Fruit fly (Drosophila melanogaster): ENCODE results near the gene Dad.

DNA sequence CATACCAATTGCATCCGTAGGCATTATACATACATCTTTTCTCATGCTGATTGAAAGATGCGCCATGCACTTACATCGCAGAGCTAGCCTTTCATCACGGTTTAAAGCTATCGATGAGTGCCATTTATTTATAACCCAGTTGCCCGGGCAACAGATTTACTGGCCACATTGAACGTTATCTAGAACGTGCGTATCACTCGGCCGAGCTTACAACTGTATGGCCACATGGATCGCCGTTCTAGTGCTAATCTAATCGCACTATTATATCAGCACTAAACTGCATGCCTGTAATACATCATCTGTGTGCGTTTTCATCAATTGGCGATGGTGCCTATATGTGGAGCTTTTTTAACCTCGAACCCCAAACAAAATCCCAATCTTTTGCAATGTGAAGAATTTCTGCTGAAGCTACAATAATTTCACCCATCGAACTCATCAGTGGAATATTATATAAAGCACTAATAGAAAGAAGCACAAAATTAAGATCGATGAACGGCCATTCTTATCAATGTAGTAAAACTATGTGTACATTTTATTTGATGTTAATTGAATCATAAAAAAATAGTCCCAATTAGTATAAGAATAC is 7.1 kb downstream of the Dad start:
- TF ChIP-seq psq (optimal IDR thresholded peaks at IDR 0.05), result no peak
- no peak for TF ChIP-seq usp (GFP tag; optimal IDR thresholded peaks at IDR 0.05)
- TF ChIP-seq pan (optimal IDR thresholded peaks at IDR 0.05), result no peak
- TF ChIP-seq CG8478 (optimal IDR thresholded peaks at IDR 0.05), result no peak
